Worm (Caenorhabditis elegans): ENCODE results near the gene str-238.

str-238 gene

ce11 chrV:752679-753333 lies 12.0 kb upstream of the str-238 start, which contains the start of the genes str-262 and srp-1:
str-262 (minus strand) TSS chrV:752779.
srp-1 (plus strand) TSS chrV:753283.
- TF ChIP-seq med-1 (GFP tag; optimal IDR thresholded peaks at IDR 0.05; ENCODE audit: insufficient read depth) (no peak), ztf-23 (GFP tag; IDR thresholded peaks at IDR 0.05) (no peak)

ce11 chrV:756169-756568 lies 8.7 kb upstream of the str-238 start, which contains the start of gene str-20:
str-20 (plus strand) TSS chrV:756469.
- no peak for TF ChIP-seq med-1 (GFP tag; optimal IDR thresholded peaks at IDR 0.05; ENCODE audit: insufficient read depth)
- TF ChIP-seq T22C8.4 (GFP tag; IDR thresholded peaks at IDR 0.05), result no peak
- no peak for TF ChIP-seq ztf-29 (GFP tag; IDR thresholded peaks at IDR 0.05)
- TF ChIP-seq klf-2 (GFP tag; conservative IDR thresholded peaks at IDR 0.05), result no peak
- TF ChIP-seq flt-1 (GFP tag; IDR thresholded peaks at IDR 0.05), result no peak
- no peak for TF ChIP-seq cog-1 (tag; optimal IDR thresholded peaks at IDR 0.05)
- no peak for TF ChIP-seq ztf-23 (GFP tag; IDR thresholded peaks at IDR 0.05)
- no peak for TF ChIP-seq ref-1 (GFP tag; conservative IDR thresholded peaks at IDR 0.05)
- TF ChIP-seq tab-1 (GFP tag; IDR thresholded peaks at IDR 0.05), result no peak

DNA sequence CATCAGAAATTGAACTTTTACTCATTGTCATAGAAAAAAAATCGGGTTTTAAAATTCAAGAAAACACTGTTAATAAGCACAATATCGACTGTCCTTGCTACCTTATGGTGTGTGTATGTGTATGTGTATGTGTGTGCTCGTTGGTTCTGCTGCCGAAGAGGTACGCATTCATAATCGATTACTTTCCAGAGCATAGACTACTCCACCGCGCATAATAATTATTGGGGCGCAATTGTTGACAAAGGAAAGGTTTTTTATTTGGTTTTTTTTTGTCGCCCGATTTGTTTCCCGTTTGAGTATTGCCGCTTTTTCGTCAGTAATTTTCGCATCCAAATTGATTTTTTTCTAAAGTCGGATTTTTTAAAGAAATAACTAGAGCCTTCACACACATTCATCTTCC lies 3.6 kb upstream of the str-238 start, which contains the start of gene C05E4.15:
Gene C05E4.15 (minus strand): TSS at position 101 of the 400 bp plus-strand sequence.
- TF ChIP-seq klf-2 (GFP tag; conservative IDR thresholded peaks at IDR 0.05), result no peak
- no peak for TF ChIP-seq med-1 (GFP tag; optimal IDR thresholded peaks at IDR 0.05; ENCODE audit: insufficient read depth)
- no peak for TF ChIP-seq ref-1 (GFP tag; conservative IDR thresholded peaks at IDR 0.05)
- no peak for TF ChIP-seq cog-1 (tag; optimal IDR thresholded peaks at IDR 0.05)
- TF ChIP-seq flt-1 (GFP tag; IDR thresholded peaks at IDR 0.05), result no peak
- TF ChIP-seq T22C8.4 (GFP tag; IDR thresholded peaks at IDR 0.05), result no peak
- TF ChIP-seq ztf-23 (GFP tag; IDR thresholded peaks at IDR 0.05), result no peak
- TF ChIP-seq ztf-29 (GFP tag; IDR thresholded peaks at IDR 0.05), result no peak
- TF ChIP-seq tab-1 (GFP tag; IDR thresholded peaks at IDR 0.05), result no peak

- TF ChIP-seq med-1 (GFP tag; optimal IDR thresholded peaks at IDR 0.05; ENCODE audit: insufficient read depth) (no peak), flt-1 (GFP tag; IDR thresholded peaks at IDR 0.05) (no peak), T22C8.4 (GFP tag; IDR thresholded peaks at IDR 0.05) (no peak), ztf-29 (GFP tag; IDR thresholded peaks at IDR 0.05) (no peak), ref-1 (GFP tag; conservative IDR thresholded peaks at IDR 0.05) (no peak), tab-1 (GFP tag; IDR thresholded peaks at IDR 0.05) (no peak), cog-1 (tag; optimal IDR thresholded peaks at IDR 0.05) (no peak), klf-2 (GFP tag; conservative IDR thresholded peaks at IDR 0.05) (no peak), ztf-23 (GFP tag; IDR thresholded peaks at IDR 0.05) (no peak)
Measured at ce11 chrV:761882-762281, 3.0 kb upstream of the str-238 start, which contains the start of gene C05E4.12. C05E4.12 (minus strand) TSS chrV:761982.

DNA sequence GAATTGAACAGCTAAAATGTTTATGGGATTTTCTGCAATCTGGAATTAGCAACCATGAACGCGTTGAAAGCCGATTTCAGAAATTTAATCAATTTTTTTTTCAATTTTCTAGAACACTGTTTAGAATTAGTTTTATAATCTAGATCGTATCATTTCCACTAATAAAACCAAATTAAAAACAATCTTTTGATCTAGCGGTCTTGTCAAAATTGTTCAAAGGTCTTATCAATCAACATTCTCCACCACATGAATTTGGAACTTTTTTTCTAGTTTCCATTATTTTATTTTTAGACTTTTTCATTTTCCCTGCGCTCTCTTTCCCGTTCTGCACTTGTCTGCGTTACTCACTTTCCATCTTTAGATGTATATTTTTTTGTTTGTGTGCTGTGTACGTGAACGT lies 2.5 kb upstream of the str-238 start, which contains the start of gene srp-2:
Gene srp-2 (plus strand): TSS at position 301 of the 400 bp plus-strand sequence.
- TF ChIP-seq tab-1 (GFP tag; IDR thresholded peaks at IDR 0.05), result no peak

DNA sequence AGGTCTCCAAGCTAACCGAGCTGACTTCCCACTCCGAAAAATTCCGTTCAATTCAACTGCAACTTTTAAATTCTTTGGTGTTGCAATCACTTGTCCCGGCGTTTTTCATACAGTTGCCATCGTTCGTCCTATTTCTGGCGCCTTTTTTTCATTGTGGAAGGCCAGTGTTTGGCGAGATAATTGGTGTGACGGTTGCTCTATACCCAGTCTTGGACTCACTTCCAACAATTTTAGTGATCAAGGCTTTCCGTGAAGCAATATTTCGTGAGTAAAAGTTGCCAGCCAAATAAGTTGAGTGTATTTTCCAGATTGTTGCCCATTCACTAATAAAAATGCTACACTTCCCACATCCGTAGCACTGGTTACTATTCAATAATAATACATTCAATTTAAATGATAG lies 7.4 kb downstream of the str-238 start:
- TF ChIP-seq ref-1 (GFP tag; conservative IDR thresholded peaks at IDR 0.05), result no peak

DNA sequence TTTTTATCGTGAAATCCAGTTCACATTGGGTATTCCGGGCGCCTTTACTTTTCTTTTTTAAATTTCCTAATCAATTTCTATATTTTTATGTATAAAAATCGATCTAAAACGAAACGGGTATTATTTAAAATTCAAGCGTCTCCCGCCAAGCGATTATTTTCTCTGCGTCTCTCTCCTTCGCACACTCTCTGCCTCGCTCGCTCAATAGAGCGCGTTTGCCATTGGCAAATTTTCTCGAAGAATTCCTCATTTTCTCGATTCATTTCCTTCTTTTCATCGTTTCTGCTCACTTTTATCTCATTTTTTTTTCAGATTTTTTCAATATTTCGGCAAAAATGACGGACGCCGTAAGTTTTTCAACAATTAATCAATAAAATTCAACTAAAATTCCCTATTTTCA lies 8.4 kb downstream of the str-238 start, which contains the start of gene sti-1:
Gene sti-1 (plus strand): TSS at position 263 of the 400 bp plus-strand sequence.
- TF ChIP-seq cog-1 (tag; optimal IDR thresholded peaks at IDR 0.05) (peak; percentile 68), med-1 (GFP tag; optimal IDR thresholded peaks at IDR 0.05; ENCODE audit: insufficient read depth) (peak; percentile 18), flt-1 (GFP tag; IDR thresholded peaks at IDR 0.05) (no peak), T22C8.4 (GFP tag; IDR thresholded peaks at IDR 0.05) (no peak)

ce11 chrV:774341-774740 lies 9.5 kb downstream of the str-238 start:
- TF ChIP-seq klf-2 (GFP tag; conservative IDR thresholded peaks at IDR 0.05), result no peak
- TF ChIP-seq T22C8.4 (GFP tag; IDR thresholded peaks at IDR 0.05), result no peak
- no peak for TF ChIP-seq cog-1 (tag; optimal IDR thresholded peaks at IDR 0.05)
- no peak for TF ChIP-seq ztf-23 (GFP tag; IDR thresholded peaks at IDR 0.05)
- TF ChIP-seq flt-1 (GFP tag; IDR thresholded peaks at IDR 0.05), result no peak
- no peak for TF ChIP-seq ztf-29 (GFP tag; IDR thresholded peaks at IDR 0.05)
- no peak for TF ChIP-seq ref-1 (GFP tag; conservative IDR thresholded peaks at IDR 0.05)
- TF ChIP-seq med-1 (GFP tag; optimal IDR thresholded peaks at IDR 0.05; ENCODE audit: insufficient read depth), result no peak
- no peak for TF ChIP-seq tab-1 (GFP tag; IDR thresholded peaks at IDR 0.05)

ce11 chrV:774875-775359 lies 10.1 kb downstream of the str-238 start, which contains the start of gene srbc-58:
srbc-58 (plus strand) TSS chrV:774995.
- TF ChIP-seq ztf-23 (GFP tag; IDR thresholded peaks at IDR 0.05) (no peak), ztf-29 (GFP tag; IDR thresholded peaks at IDR 0.05) (no peak), klf-2 (GFP tag; conservative IDR thresholded peaks at IDR 0.05) (no peak), flt-1 (GFP tag; IDR thresholded peaks at IDR 0.05) (no peak), tab-1 (GFP tag; IDR thresholded peaks at IDR 0.05) (no peak), cog-1 (tag; optimal IDR thresholded peaks at IDR 0.05) (no peak), T22C8.4 (GFP tag; IDR thresholded peaks at IDR 0.05) (no peak), med-1 (GFP tag; optimal IDR thresholded peaks at IDR 0.05; ENCODE audit: insufficient read depth) (no peak), ref-1 (GFP tag; conservative IDR thresholded peaks at IDR 0.05) (no peak)

DNA sequence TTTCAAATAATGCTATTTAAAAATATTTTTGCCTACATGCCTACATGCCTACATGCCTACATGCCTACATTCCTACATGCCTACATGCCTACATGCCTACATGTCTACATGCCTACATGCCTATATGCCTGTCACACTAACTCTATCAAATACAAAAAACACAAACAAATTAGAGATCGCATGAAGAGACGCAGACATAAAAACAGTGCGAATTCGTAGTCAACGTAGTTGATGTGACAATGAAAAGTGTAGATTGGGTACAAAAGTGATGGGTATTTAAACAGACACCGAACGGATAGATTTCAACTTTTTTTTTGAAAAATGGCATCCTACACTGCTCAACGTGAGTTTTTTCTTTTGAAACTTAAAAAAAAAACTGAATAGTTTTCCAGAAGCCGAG lies 12.5 kb downstream of the str-238 start, which contains the start of gene R09E12.9:
Gene R09E12.9 (plus strand): TSS at position 316 of the 400 bp plus-strand sequence.
- TF ChIP-seq cog-1 (tag; optimal IDR thresholded peaks at IDR 0.05) (no peak), ztf-23 (GFP tag; IDR thresholded peaks at IDR 0.05) (no peak), ref-1 (GFP tag; conservative IDR thresholded peaks at IDR 0.05) (no peak), ztf-29 (GFP tag; IDR thresholded peaks at IDR 0.05) (no peak), T22C8.4 (GFP tag; IDR thresholded peaks at IDR 0.05) (no peak), tab-1 (GFP tag; IDR thresholded peaks at IDR 0.05) (no peak), flt-1 (GFP tag; IDR thresholded peaks at IDR 0.05) (no peak), klf-2 (GFP tag; conservative IDR thresholded peaks at IDR 0.05) (no peak), med-1 (GFP tag; optimal IDR thresholded peaks at IDR 0.05; ENCODE audit: insufficient read depth) (no peak)
